Fruit fly (Drosophila melanogaster) whole organism: Measurements from ENCODE around the gene Rfk.

ENCODE experiments used
- EcR ChIP-seq, 2 experiments: fragments of >200 bp; optimal IDR thresholded peaks; 2 replicates each; lab custom pipeline; 2017; ENCODE audit warnings: missing biosample characterization in 2 of 2, missing genetic modification characterization in 2 of 2, missing genetic modification reagents in 2 of 2
- pan ChIP-seq: fragments of >200 bp; optimal IDR thresholded peaks from 2 replicates; lab custom pipeline; 2017
- psq ChIP-seq: fragments of >200 bp; optimal IDR thresholded peaks from 2 replicates; lab custom pipeline; 2017
- usp ChIP-seq: fragments of >200 bp; optimal IDR thresholded peaks from 2 replicates; lab custom pipeline; 2017; ENCODE audit warnings: missing biosample characterization, missing genetic modification characterization, mixed read lengths

dm6 chr3R:7936786-7937363, 23.8 kb upstream of the Rfk start:
- TF ChIP-seq EcR (GFP tag; optimal IDR thresholded peaks at IDR 0.05; lab: Kevin White, UChicago) (no peak), psq (lab: Kevin White, UChicago) (no peak), pan (lab: Kevin White, UChicago) (no peak), usp (GFP tag; lab: Kevin White, UChicago) (no peak)
